Worm (Caenorhabditis elegans): Measurements from ENCODE around the gene F54C9.7.

ce11 chrII:8540412-8540811, 32.7 kb upstream of the F54C9.7 start, which contains the start of gene pqn-73:
- TF ChIP-seq nhr-12 (tag; optimal IDR thresholded peaks at IDR 0.05) (no peak), nhr-76 (tag; optimal IDR thresholded peaks at IDR 0.05) (no peak), unc-39 (tag; optimal IDR thresholded peaks at IDR 0.05) (no peak), pha-4 (tag; optimal IDR thresholded peaks at IDR 0.05) (no peak), lin-13 (tag; optimal IDR thresholded peaks at IDR 0.05) (no peak)
